Fruit fly (Drosophila melanogaster): ENCODE data around the gene gw.

- TF ChIP-seq fru (GFP tag; optimal IDR thresholded peaks at IDR 0.05): no peak
- no peak for TF ChIP-seq CG32264 (GFP tag; optimal IDR thresholded peaks at IDR 0.05)
- TF ChIP-seq Hnf4 (GFP tag; optimal IDR thresholded peaks at IDR 0.05): no peak
Measured at dm6 chr4:708665-709064, 48.3 kb upstream of the gw start.
